Worm (Caenorhabditis elegans): ENCODE results near the gene ZK546.4.

ZK546.4 gene

ce11 chrII:4934954-4935353 is 2.9 kb upstream of the ZK546.4 start, which contains the start of gene gst-30:
Gene gst-30, minus strand, starts transcription at chrII:4935054.
- TF ChIP-seq fos-1 (tag; optimal IDR thresholded peaks at IDR 0.05) (no peak), zip-4 (GFP tag; optimal IDR thresholded peaks at IDR 0.05) (no peak), sptf-1 (tag; optimal IDR thresholded peaks at IDR 0.05) (no peak), skn-1 (tag; optimal IDR thresholded peaks at IDR 0.05) (peak; percentile 35)

ce11 chrII:4935518-4935917 is 2.3 kb upstream of the ZK546.4 start, which contains the start of gene ZK546.5:
Gene ZK546.5, plus strand, starts transcription at chrII:4935818.
- TF ChIP-seq egl-13 (tag; optimal IDR thresholded peaks at IDR 0.05) = no peak
- TF ChIP-seq vab-15 (tag; optimal IDR thresholded peaks at IDR 0.05) = no peak
- TF ChIP-seq efl-1 (optimal IDR thresholded peaks at IDR 0.05) = peak; percentile 10 to 33
- TF ChIP-seq efl-1 (GFP tag; optimal IDR thresholded peaks at IDR 0.05 in 1 of 2) = peak in 1 of 2 experiments; percentile 23
- TF ChIP-seq C04F5.9 (tag; optimal IDR thresholded peaks at IDR 0.05) = no peak
- peak in 1 of 2 experiments; percentile 36 for TF ChIP-seq lsy-2 (tag; optimal IDR thresholded peaks at IDR 0.05)
- peak in 1 of 3 experiments; percentile 16 for TF ChIP-seq dpl-1 (GFP tag; optimal IDR thresholded peaks at IDR 0.05)
- no peak for TF ChIP-seq irx-1 (tag; optimal IDR thresholded peaks at IDR 0.05)
- no peak for TF ChIP-seq ztf-4 (tag; optimal IDR thresholded peaks at IDR 0.05)
- no peak for TF ChIP-seq nhr-85 (tag)
- TF ChIP-seq nhr-76 (tag; optimal IDR thresholded peaks at IDR 0.05) = no peak
- TF ChIP-seq lin-35 (GFP tag; optimal IDR thresholded peaks at IDR 0.05) = peak in 1 of 2 experiments; percentile 29

ce11 chrII:4941050-4941449 is 3.2 kb downstream of the ZK546.4 start, which contains the start of gene cblc-1:
Gene cblc-1, minus strand, starts transcription at chrII:4941150.
- TF ChIP-seq vab-15 (tag; optimal IDR thresholded peaks at IDR 0.05) = no peak
- no peak for TF ChIP-seq ztf-11 (tag; optimal IDR thresholded peaks at IDR 0.05)
- TF ChIP-seq aha-1 (tag; optimal IDR thresholded peaks at IDR 0.05) = no peak
- no peak for TF ChIP-seq zip-4 (GFP tag; optimal IDR thresholded peaks at IDR 0.05)
- TF ChIP-seq mef-2 (tag; optimal IDR thresholded peaks at IDR 0.05) = no peak
- TF ChIP-seq hlh-4 (tag; optimal IDR thresholded peaks at IDR 0.05) = no peak
- no peak for TF ChIP-seq unc-98 (GFP tag; IDR thresholded peaks at IDR 0.05)
- TF ChIP-seq sox-4 (tag; optimal IDR thresholded peaks at IDR 0.05) = no peak
- TF ChIP-seq nhr-237 (tag; optimal IDR thresholded peaks at IDR 0.05) = no peak
- TF ChIP-seq blmp-1 (tag; optimal IDR thresholded peaks at IDR 0.05) = no peak
- no peak for TF ChIP-seq ceh-90 (tag; optimal IDR thresholded peaks at IDR 0.05)
- no peak for TF ChIP-seq unc-62 (GFP tag; optimal IDR thresholded peaks at IDR 0.05)
- no peak for TF ChIP-seq ceh-63 (GFP tag; optimal IDR thresholded peaks at IDR 0.05)
- TF ChIP-seq lin-39 (tag; optimal IDR thresholded peaks at IDR 0.05) = no peak
- no peak for TF ChIP-seq pag-3 (tag; optimal IDR thresholded peaks at IDR 0.05; ENCODE audit: borderline replicate concordance, insufficient read depth)
- no peak for TF ChIP-seq grh-1 (GFP tag; IDR thresholded peaks at IDR 0.05)

- TF ChIP-seq lin-14 (GFP tag; optimal IDR thresholded peaks at IDR 0.05) (peak; percentile 69), lsy-2 (tag; optimal IDR thresholded peaks at IDR 0.05) (peak in 1 of 2 experiments; percentile 15), nhr-71 (tag; optimal IDR thresholded peaks at IDR 0.05) (peak; percentile 39), nhr-85 (tag) (peak; percentile 60), ceh-88 (GFP tag; IDR thresholded peaks at IDR 0.05) (no peak), blmp-1 (tag; optimal IDR thresholded peaks at IDR 0.05) (peak; percentile 49), mab-9 (GFP tag; IDR thresholded peaks at IDR 0.05) (no peak), C16A3.4 (tag; optimal IDR thresholded peaks at IDR 0.05) (peak; percentile 31), hlh-4 (tag; optimal IDR thresholded peaks at IDR 0.05) (no peak), elt-2 (tag; optimal IDR thresholded peaks at IDR 0.05) (peak; percentile 39), pqm-1 (tag; optimal IDR thresholded peaks at IDR 0.05) (no peak), tlp-1 (tag; optimal IDR thresholded peaks at IDR 0.05) (no peak)
These were observed 3.8 kb downstream of the ZK546.4 start, which contains the start of gene ZK546.19 for ce11 chrII:4941541-4942206. Gene ZK546.19, plus strand, starts transcription at chrII:4941726.
